Worm (Caenorhabditis elegans) whole organism, L2 larva: Measurements from ENCODE around the gene F25H9.2.

ENCODE experiments used
- ZK546.5 ChIP-seq: sonication (generic microtip); optimal IDR thresholded peaks from 2 replicates; lab custom pipeline; 2017; ENCODE audit warnings: missing biosample characterization, missing genetic modification characterization
- alr-1 ChIP-seq: fragments of 150-350 bp; optimal IDR thresholded peaks from 2 replicates; lab custom pipeline; 2014; ENCODE audit warnings: missing biosample characterization, missing genetic modification characterization
- aly-2 ChIP-seq: fragments of 150-350 bp; optimal IDR thresholded peaks from 2 replicates; lab custom pipeline; 2014; ENCODE audit warnings: missing biosample characterization, missing genetic modification characterization
- blmp-1 ChIP-seq: sonication (generic microtip); optimal IDR thresholded peaks from 2 replicates; lab custom pipeline; 2017; ENCODE audit warnings: missing genetic modification characterization, mild to moderate bottlenecking, missing compliant biosample characterization, antibody characterized with exemption, moderate library complexity; ENCODE audit not compliant: insufficient read depth
- ceh-16 ChIP-seq: fragments of 150-350 bp; optimal IDR thresholded peaks from 2 replicates; lab custom pipeline; 2014; ENCODE audit warnings: missing biosample characterization, missing genetic modification characterization
- elt-1 ChIP-seq: fragments of 150-350 bp; optimal IDR thresholded peaks from 2 replicates; lab custom pipeline; 2014; ENCODE audit warnings: missing biosample characterization, missing genetic modification characterization
- elt-3 ChIP-seq: sonication (generic microtip); optimal IDR thresholded peaks from 2 replicates; lab custom pipeline; 2017; ENCODE audit warnings: missing biosample characterization, missing genetic modification characterization
- fos-1 ChIP-seq: fragments of 150-350 bp; optimal IDR thresholded peaks from 2 replicates; lab custom pipeline; 2014; ENCODE audit warnings: missing biosample characterization, missing genetic modification characterization
- gmeb-1 ChIP-seq: fragments of 150-350 bp; optimal IDR thresholded peaks from 2 replicates; lab custom pipeline; 2014; ENCODE audit warnings: missing biosample characterization, missing genetic modification characterization
- lin-11 ChIP-seq: fragments of 150-350 bp; sonication (generic microtip); optimal IDR thresholded peaks from 2 replicates; lab custom pipeline; 2014; ENCODE audit warnings: missing biosample characterization, missing genetic modification characterization, inconsistent platforms, mixed read lengths
- lin-13 ChIP-seq: fragments of 150-350 bp; optimal IDR thresholded peaks from 2 replicates; lab custom pipeline; 2014; ENCODE audit warnings: missing biosample characterization, missing genetic modification reagents, missing genetic modification characterization
- lsy-2 ChIP-seq, 2 experiments: fragments of 150-350 bp in 1 of 2; sonication (generic microtip) in 1 of 2; optimal IDR thresholded peaks; 2 replicates each; lab custom pipeline; 2014 to 2017; ENCODE audit warnings: missing biosample characterization in 2 of 2, missing genetic modification characterization in 2 of 2
- mab-5 ChIP-seq: fragments of 150-350 bp; optimal IDR thresholded peaks from 2 replicates; lab custom pipeline; 2014; ENCODE audit warnings: missing biosample characterization, missing genetic modification characterization
- mbf-1 ChIP-seq: sonication (generic microtip); optimal IDR thresholded peaks from 2 replicates; lab custom pipeline; 2017; ENCODE audit warnings: missing biosample characterization, missing genetic modification characterization
- mdl-1 ChIP-seq, 2 experiments: fragments of 150-350 bp in 1 of 2; sonication (generic microtip) in 1 of 2; optimal IDR thresholded peaks; 2 replicates each; lab custom pipeline; 2017; ENCODE audit warnings: missing biosample characterization in 2 of 2, missing genetic modification characterization in 2 of 2
- nhr-10 ChIP-seq: sonication (generic microtip); optimal IDR thresholded peaks from 2 replicates; lab custom pipeline; 2017; ENCODE audit warnings: missing biosample characterization, missing genetic modification characterization
- nhr-11 ChIP-seq: fragments of 150-350 bp; optimal IDR thresholded peaks from 2 replicates; lab custom pipeline; 2014; ENCODE audit warnings: missing biosample characterization, missing genetic modification characterization
- nhr-12 ChIP-seq: fragments of 150-350 bp; optimal IDR thresholded peaks from 2 replicates; lab custom pipeline; 2014; ENCODE audit warnings: missing biosample characterization, missing genetic modification characterization
- nhr-23 ChIP-seq: fragments of 150-350 bp; optimal IDR thresholded peaks from 2 replicates; lab custom pipeline; 2014; ENCODE audit warnings: missing biosample characterization, missing genetic modification reagents, missing genetic modification characterization
- nhr-237 ChIP-seq: fragments of 150-350 bp; optimal IDR thresholded peaks from 2 replicates; lab custom pipeline; 2014; ENCODE audit warnings: missing biosample characterization, missing genetic modification characterization
- nhr-6 ChIP-seq: fragments of 150-350 bp; optimal IDR thresholded peaks from 2 replicates; lab custom pipeline; 2014; ENCODE audit warnings: missing biosample characterization, missing genetic modification characterization
- nhr-77 ChIP-seq: fragments of 150-350 bp; optimal IDR thresholded peaks from 2 replicates; lab custom pipeline; 2014; ENCODE audit warnings: missing biosample characterization, missing genetic modification characterization
- peb-1 ChIP-seq: fragments of 150-350 bp; optimal IDR thresholded peaks from 2 replicates; lab custom pipeline; 2014; ENCODE audit warnings: missing biosample characterization, missing genetic modification characterization
- sem-4 ChIP-seq: fragments of 150-350 bp; optimal IDR thresholded peaks from 2 replicates; lab custom pipeline; 2014; ENCODE audit warnings: missing biosample characterization, missing genetic modification reagents, missing genetic modification characterization
- skn-1 ChIP-seq: sonication (generic microtip); optimal IDR thresholded peaks from 2 replicates; lab custom pipeline; 2017; ENCODE audit warnings: missing biosample characterization, missing genetic modification characterization
- snpc-4 ChIP-seq: fragments of 150-350 bp; optimal IDR thresholded peaks from 2 replicates; lab custom pipeline; 2014; ENCODE audit warnings: missing biosample characterization, missing genetic modification characterization
- unc-62 ChIP-seq: fragments of 150-350 bp; optimal IDR thresholded peaks from 2 replicates; lab custom pipeline; 2014; ENCODE audit warnings: missing biosample characterization, missing genetic modification reagents, missing genetic modification characterization
- zag-1 ChIP-seq: fragments of 150-350 bp; optimal IDR thresholded peaks from 2 replicates; lab custom pipeline; 2014; ENCODE audit warnings: missing biosample characterization, missing genetic modification characterization
- ztf-1 ChIP-seq: fragments of 200-800 bp; sonication (Bioruptor generic); conservative IDR thresholded peaks from 2 replicates; pipeline ENCODE4 v1.3.6; 2022; ENCODE audit warnings: missing genetic modification characterization, missing compliant biosample characterization

Gene F25H9.2

ce11 chrV:13423045-13423444, 34.8 kb upstream of the F25H9.2 start, which contains the start of gene srv-9:
Gene srv-9 (minus strand): TSS chrV:13423145.
- TF ChIP-seq snpc-4 (tag; lab: Kevin White, UChicago) (no peak), blmp-1 (tag; lab: Kevin White, UChicago) (no peak)
- TF ChIP-seq, all 48 proteins: peak for 0

- TF ChIP-seq ztf-1, result no peak
- no peak for TF ChIP-seq nhr-6 (tag; lab: Kevin White, UChicago)
- TF ChIP-seq zag-1, result no peak
- no peak for TF ChIP-seq skn-1 (tag; lab: Kevin White, UChicago)
- TF ChIP-seq ZK546.5 (tag; lab: Kevin White, UChicago), result no peak
- TF ChIP-seq nhr-23, result no peak
- TF ChIP-seq snpc-4 (tag; lab: Kevin White, UChicago), result no peak
- TF ChIP-seq fos-1 (tag; lab: Kevin White, UChicago), result no peak
- TF ChIP-seq ceh-16, result no peak
- no peak for TF ChIP-seq nhr-10
Measured at ce11 chrV:13423608-13424007, 34.3 kb upstream of the F25H9.2 start, which contains the start of gene srv-10. Gene srv-10 (plus strand): TSS chrV:13423908.

ce11 chrV:13426764-13427163, 31.1 kb upstream of the F25H9.2 start, which contains the start of gene srd-18:
Gene srd-18 (minus strand): TSS chrV:13426864.
- TF ChIP-seq mbf-1 (no peak), nhr-10 (no peak)

- TF ChIP-seq blmp-1 (tag; lab: Kevin White, UChicago), result no peak
- no peak for TF ChIP-seq lin-11
- no peak for TF ChIP-seq mdl-1 (tag; optimal IDR thresholded peaks at IDR 0.05; lab: Kevin White, UChicago)
- no peak for TF ChIP-seq fos-1 (tag; lab: Kevin White, UChicago)
- no peak for TF ChIP-seq mab-5 (tag; lab: Kevin White, UChicago)
- TF ChIP-seq skn-1 (tag; lab: Kevin White, UChicago), result no peak
- no peak for TF ChIP-seq aly-2 (tag; lab: Kevin White, UChicago)
- TF ChIP-seq sem-4 (tag; lab: Kevin White, UChicago), result no peak
- no peak for TF ChIP-seq nhr-12 (tag; lab: Kevin White, UChicago)
- no peak for TF ChIP-seq lsy-2 (tag; optimal IDR thresholded peaks at IDR 0.05; lab: Kevin White, UChicago)
- no peak for TF ChIP-seq elt-3 (tag; lab: Kevin White, UChicago)
- TF ChIP-seq unc-62, result no peak
- TF ChIP-seq nhr-6 (tag; lab: Kevin White, UChicago), result no peak
- no peak for TF ChIP-seq nhr-23
- no peak for TF ChIP-seq nhr-10
- TF ChIP-seq alr-1 (tag; lab: Kevin White, UChicago), result no peak
Measured at ce11 chrV:13427378-13427777, 30.5 kb upstream of the F25H9.2 start.

ce11 chrV:13428660-13429059, 29.2 kb upstream of the F25H9.2 start, which contains the start of gene srd-19:
Gene srd-19 (minus strand): TSS chrV:13428760.
- TF ChIP-seq skn-1 (tag; lab: Kevin White, UChicago) (no peak), nhr-237 (tag; lab: Kevin White, UChicago) (no peak), nhr-11 (tag; lab: Kevin White, UChicago) (no peak), mab-5 (tag; lab: Kevin White, UChicago) (no peak), nhr-10 (no peak), nhr-77 (tag; lab: Kevin White, UChicago) (no peak)

- TF ChIP-seq peb-1 (tag; lab: Kevin White, UChicago), result no peak
- TF ChIP-seq alr-1 (tag; lab: Kevin White, UChicago), result no peak
- no peak for TF ChIP-seq lsy-2 (tag; optimal IDR thresholded peaks at IDR 0.05; lab: Kevin White, UChicago)
- no peak for TF ChIP-seq nhr-6 (tag; lab: Kevin White, UChicago)
- TF ChIP-seq lin-13 (GFP tag; lab: Kevin White, UChicago), result no peak
- TF ChIP-seq, all 48 proteins: peak for 0
Measured at ce11 chrV:13432364-13432763, 25.5 kb upstream of the F25H9.2 start, which contains the start of gene srd-17. Gene srd-17 (minus strand): TSS chrV:13432714.

ce11 chrV:13437473-13438074, 20.3 kb upstream of the F25H9.2 start, which contains the start of gene mes-4:
Gene mes-4 (minus strand): TSS chrV:13437545.
- no peak for TF ChIP-seq elt-1 (tag; lab: Kevin White, UChicago)
- peak; percentile 49 for TF ChIP-seq gmeb-1 (tag; lab: Kevin White, UChicago)
